Fruit fly (Drosophila melanogaster) whole organism, pupa: Measurements from ENCODE around the gene Chd64.

Source experiments
- CG10348 ChIP-seq: fragments of 200-800 bp; sonication (Bioruptor generic); IDR thresholded peaks from 2 replicates; pipeline ENCODE4 v1.3.6; 2022; ENCODE audit warnings: missing biosample characterization, missing genetic modification characterization
- CG12605 ChIP-seq: fragments of 200-800 bp; sonication (Bioruptor generic); IDR thresholded peaks from 2 replicates; pipeline ENCODE4 v1.3.6; 2022; ENCODE audit warnings: missing biosample characterization, missing genetic modification characterization
- CG13204 ChIP-seq: fragments of 200-800 bp; sonication (Bioruptor generic); optimal IDR thresholded peaks from 2 replicates; lab custom pipeline; 2018; ENCODE audit warnings: missing biosample characterization, mild to moderate bottlenecking, missing genetic modification characterization, moderate library complexity
- CG14655 ChIP-seq: fragments of 200-800 bp; sonication (Bioruptor generic); optimal IDR thresholded peaks from 3 replicates; lab custom pipeline; 2017; ENCODE audit warnings: mild to moderate bottlenecking, missing biosample characterization, missing genetic modification reagents, missing genetic modification characterization
- CG15710 ChIP-seq: fragments of 200-800 bp; sonication (Bioruptor generic); optimal IDR thresholded peaks from 2 replicates; lab custom pipeline; 2018; ENCODE audit warnings: missing biosample characterization, mild to moderate bottlenecking, missing genetic modification characterization, moderate library complexity
- CG17806 ChIP-seq: fragments of 200-800 bp; sonication (Bioruptor generic); optimal IDR thresholded peaks from 2 replicates; lab custom pipeline; 2018; ENCODE audit warnings: missing biosample characterization, mild to moderate bottlenecking, missing genetic modification characterization, moderate library complexity
- CG32121 ChIP-seq: fragments of 200-800 bp; sonication (Bioruptor generic); IDR thresholded peaks from 2 replicates; pipeline ENCODE4 v1.3.6; 2022; ENCODE audit warnings: missing biosample characterization, missing genetic modification characterization
- CG34367 ChIP-seq: fragments of 200-800 bp; sonication (Bioruptor generic); optimal IDR thresholded peaks from 2 replicates; lab custom pipeline; 2018; ENCODE audit warnings: missing biosample characterization, mild to moderate bottlenecking, missing genetic modification characterization
- CG4496 ChIP-seq: fragments of 200-800 bp; sonication (Bioruptor generic); IDR thresholded peaks from 3 replicates; pipeline ENCODE4 v1.3.6; 2022; ENCODE audit warnings: missing biosample characterization, missing genetic modification characterization
- CG8159 ChIP-seq: fragments of 200-800 bp; sonication (Bioruptor generic); optimal IDR thresholded peaks from 3 replicates; lab custom pipeline; 2018; ENCODE audit warnings: missing biosample characterization, mild to moderate bottlenecking, missing genetic modification characterization, moderate library complexity
- CG8301 ChIP-seq: fragments of 200-800 bp; sonication (Bioruptor generic); optimal IDR thresholded peaks from 2 replicates; lab custom pipeline; 2018; ENCODE audit warnings: missing biosample characterization, mild to moderate bottlenecking, missing genetic modification characterization
- CG9948 ChIP-seq: fragments of 200-800 bp; sonication (Bioruptor generic); optimal IDR thresholded peaks from 2 replicates; lab custom pipeline; 2018; ENCODE audit warnings: missing biosample characterization, mild to moderate bottlenecking, missing genetic modification characterization, moderate library complexity
- D1 ChIP-seq: fragments of 200-800 bp; sonication (Bioruptor generic); optimal IDR thresholded peaks from 2 replicates; lab custom pipeline; 2018; ENCODE audit warnings: missing biosample characterization, mild to moderate bottlenecking, missing genetic modification characterization, moderate library complexity
- EcR ChIP-seq: fragments of 200-800 bp; sonication (Bioruptor generic); optimal IDR thresholded peaks from 3 replicates; lab custom pipeline; 2019; ENCODE audit warnings: missing biosample characterization, missing genetic modification characterization, mild to moderate bottlenecking, moderate library complexity, missing genetic modification reagents
- Ets98B ChIP-seq: fragments of 200-800 bp; sonication (Bioruptor generic); IDR thresholded peaks from 2 replicates; pipeline ENCODE4 v1.3.6; 2022; ENCODE audit warnings: missing biosample characterization, missing genetic modification characterization
- Pif1A ChIP-seq: fragments of 200-800 bp; sonication (Bioruptor generic); optimal IDR thresholded peaks from 3 replicates; lab custom pipeline; 2016; ENCODE audit warnings: missing biosample characterization, missing genetic modification characterization
- Pif1B ChIP-seq: fragments of 200-800 bp; sonication (Bioruptor generic); optimal IDR thresholded peaks from 3 replicates; lab custom pipeline; 2016; ENCODE audit warnings: missing biosample characterization, missing genetic modification characterization
- Snoo ChIP-seq: fragments of 200-800 bp; sonication (Bioruptor generic); optimal IDR thresholded peaks from 3 replicates; lab custom pipeline; 2017; ENCODE audit warnings: missing biosample characterization, mild to moderate bottlenecking, missing genetic modification characterization, inconsistent platforms
- fd96Ca ChIP-seq: fragments of 200-800 bp; sonication (Bioruptor generic); IDR thresholded peaks from 3 replicates; pipeline ENCODE4 v1.3.6; 2022; ENCODE audit warnings: missing biosample characterization, missing genetic modification characterization
- gl ChIP-seq: fragments of 200-800 bp; sonication (Bioruptor generic); optimal IDR thresholded peaks from 2 replicates; lab custom pipeline; 2018; ENCODE audit warnings: missing biosample characterization, mild to moderate bottlenecking, missing genetic modification characterization
- rn ChIP-seq: fragments of 200-800 bp; sonication (Bioruptor generic); IDR thresholded peaks from 2 replicates; pipeline ENCODE4 v1.3.6; 2022; ENCODE audit warnings: missing biosample characterization, missing genetic modification characterization

Gene Chd64

dm6 chr3L:4122185-4122767, at the start of gene Chd64:
Chd64 (minus strand) TSS chr3L:4122388.
- TF ChIP-seq CG32121 (GFP tag; lab: Robert Waterston, UW) (peak; percentile 27; the same call in 1 of the 2 replicates), CG8301 (no peak), CG34367 (tag; lab: Kevin White, UChicago) (no peak), gl (tag; lab: Kevin White, UChicago) (no peak), CG12605 (peak; percentile 37; the same call in 1 of the 2 replicates), Ets98B (GFP tag; lab: Robert Waterston, UW) (peak; percentile 45; the same call in 1 of the 2 replicates), D1 (no peak), fd96Ca (GFP tag; lab: Robert Waterston, UW) (peak; percentile 64; the same call in 1 of the 3 replicates), CG9948 (tag; lab: Kevin White, UChicago) (no peak), CG13204 (GFP tag; lab: Kevin White, UChicago) (no peak), CG10348 (no peak), EcR (GFP tag; lab: Kevin White, UChicago) (peak; percentile 45), rn (no peak), CG14655 (GFP tag; lab: Kevin White, UChicago) (no peak), CG4496 (GFP tag; lab: Robert Waterston, UW) (peak; percentile 53; the same call in 1 of the 3 replicates), Pif1A (GFP tag; lab: Kevin White, UChicago) (no peak), CG15710 (peak; percentile 3), Snoo (tag; lab: Kevin White, UChicago) (peak; percentile 60), CG17806 (tag; lab: Kevin White, UChicago) (no peak), CG8159 (tag; lab: Kevin White, UChicago) (no peak), Pif1B (GFP tag; lab: Kevin White, UChicago) (no peak)

dm6 chr3L:4169957-4170651, 47.9 kb upstream of the Chd64 start, which contains the start of gene Ero1L:
Ero1L (plus strand) TSS chr3L:4170404.
- TF ChIP-seq CG13204 (GFP tag; lab: Kevin White, UChicago) = no peak
- TF ChIP-seq CG32121 (GFP tag; lab: Robert Waterston, UW) = 0 out of 2 replicates have a peak, but pooled peaks have one; percentile 23
- peak; percentile 15 for TF ChIP-seq Pif1A (GFP tag; lab: Kevin White, UChicago)
- no peak for TF ChIP-seq Pif1B (GFP tag; lab: Kevin White, UChicago)
- TF ChIP-seq CG17806 (tag; lab: Kevin White, UChicago) = peak; percentile 16
- no peak for TF ChIP-seq CG14655 (GFP tag; lab: Kevin White, UChicago)
- TF ChIP-seq CG15710 = peak; percentile 4
- peak; percentile 18 for TF ChIP-seq gl (tag; lab: Kevin White, UChicago)
- TF ChIP-seq CG4496 (GFP tag; lab: Robert Waterston, UW) = no peak; the same call in 1 of the 3 replicates
- no peak for TF ChIP-seq Ets98B (GFP tag; lab: Robert Waterston, UW)
- TF ChIP-seq fd96Ca (GFP tag; lab: Robert Waterston, UW) = 0 out of 3 replicates have a peak, but pooled peaks have one; percentile 50
- TF ChIP-seq CG10348 = no peak
- TF ChIP-seq CG9948 (tag; lab: Kevin White, UChicago) = peak; percentile 39
- peak; percentile 43 for TF ChIP-seq CG8159 (tag; lab: Kevin White, UChicago)
- peak; percentile 91 for TF ChIP-seq D1
- no peak for TF ChIP-seq CG8301
- TF ChIP-seq, all 21 proteins: peak for 9

- TF ChIP-seq CG8301 = no peak
- TF ChIP-seq Pif1B (GFP tag; lab: Kevin White, UChicago) = no peak
- no peak for TF ChIP-seq CG14655 (GFP tag; lab: Kevin White, UChicago)
- no peak for TF ChIP-seq CG8159 (tag; lab: Kevin White, UChicago)
- no peak for TF ChIP-seq CG9948 (tag; lab: Kevin White, UChicago)
- no peak for TF ChIP-seq CG10348
- TF ChIP-seq CG17806 (tag; lab: Kevin White, UChicago) = no peak
- TF ChIP-seq fd96Ca (GFP tag; lab: Robert Waterston, UW) = no peak; the same call in 2 of the 3 replicates
- TF ChIP-seq CG32121 (GFP tag; lab: Robert Waterston, UW) = no peak
- no peak for TF ChIP-seq CG12605
- no peak for TF ChIP-seq rn
- TF ChIP-seq CG34367 (tag; lab: Kevin White, UChicago) = no peak
- TF ChIP-seq EcR (GFP tag; lab: Kevin White, UChicago) = no peak
- no peak for TF ChIP-seq Pif1A (GFP tag; lab: Kevin White, UChicago)
- TF ChIP-seq Snoo (tag; lab: Kevin White, UChicago) = no peak
Measured at dm6 chr3L:4167353-4167842, 45.2 kb upstream of the Chd64 start, which contains the start of gene mas. mas (minus strand) TSS chr3L:4167464.

- TF ChIP-seq Snoo (tag; lab: Kevin White, UChicago) = peak; percentile 23
- TF ChIP-seq CG12605 = no peak
- TF ChIP-seq CG8159 (tag; lab: Kevin White, UChicago) = no peak
Measured at dm6 chr3L:4160926-4161325, 38.7 kb upstream of the Chd64 start, which contains the start of gene nab. nab (minus strand) TSS chr3L:4160932.

dm6 chr3L:4159264-4159663, 37.1 kb upstream of the Chd64 start:
- TF ChIP-seq CG14655 (GFP tag; lab: Kevin White, UChicago) (no peak), CG4496 (GFP tag; lab: Robert Waterston, UW) (no peak), CG8301 (no peak), CG17806 (tag; lab: Kevin White, UChicago) (no peak), CG15710 (no peak), EcR (GFP tag; lab: Kevin White, UChicago) (no peak), Pif1A (GFP tag; lab: Kevin White, UChicago) (no peak), Pif1B (GFP tag; lab: Kevin White, UChicago) (no peak), Ets98B (GFP tag; lab: Robert Waterston, UW) (no peak), rn (no peak), fd96Ca (GFP tag; lab: Robert Waterston, UW) (no peak), D1 (no peak), gl (tag; lab: Kevin White, UChicago) (no peak), CG12605 (no peak), CG9948 (tag; lab: Kevin White, UChicago) (no peak)
